Worm (Caenorhabditis elegans): ENCODE data around the gene hip-1.

Gene hip-1

ce11 chrIII:13652010-13652409 lies 29.7 kb upstream of the hip-1 start:
- no peak for TF ChIP-seq nhr-85 (tag)
- TF ChIP-seq irx-1 (tag; optimal IDR thresholded peaks at IDR 0.05): no peak
- no peak for TF ChIP-seq efl-3 (GFP tag; optimal IDR thresholded peaks at IDR 0.05)
- no peak for TF ChIP-seq nhr-12 (tag; optimal IDR thresholded peaks at IDR 0.05)
- no peak for TF ChIP-seq zip-4 (GFP tag; optimal IDR thresholded peaks at IDR 0.05)
- TF ChIP-seq ets-5 (GFP tag; IDR thresholded peaks at IDR 0.05): no peak
- TF ChIP-seq sox-4 (tag; optimal IDR thresholded peaks at IDR 0.05): no peak
- no peak for TF ChIP-seq nhr-20 (tag; optimal IDR thresholded peaks at IDR 0.05)
- TF ChIP-seq pax-3 (tag; optimal IDR thresholded peaks at IDR 0.05): no peak
- no peak for TF ChIP-seq elt-3 (tag; optimal IDR thresholded peaks at IDR 0.05)
- TF ChIP-seq nhr-84 (tag; optimal IDR thresholded peaks at IDR 0.05): no peak
- TF ChIP-seq swsn-7 (tag; optimal IDR thresholded peaks at IDR 0.05): no peak
- no peak for TF ChIP-seq jun-1 (tag; optimal IDR thresholded peaks at IDR 0.05)
- no peak for TF ChIP-seq isw-1 (GFP tag; IDR thresholded peaks at IDR 0.05)
- TF ChIP-seq ceh-63 (GFP tag; optimal IDR thresholded peaks at IDR 0.05): no peak
- no peak for TF ChIP-seq hlh-17 (GFP tag; optimal IDR thresholded peaks at IDR 0.05; ENCODE audit: borderline replicate concordance)
- TF ChIP-seq lir-3 (tag; optimal IDR thresholded peaks at IDR 0.05; ENCODE audit: poor library complexity): no peak

ce11 chrIII:13651414-13651813 lies 29.1 kb upstream of the hip-1 start:
- TF ChIP-seq nhr-12 (tag; optimal IDR thresholded peaks at IDR 0.05): no peak
- TF ChIP-seq nhr-85 (tag): no peak
- no peak for TF ChIP-seq alr-1 (tag; optimal IDR thresholded peaks at IDR 0.05; ENCODE audit: borderline replicate concordance)
- TF ChIP-seq lin-39 (tag; optimal IDR thresholded peaks at IDR 0.05): no peak
- peak; percentile 13 for TF ChIP-seq ceh-8 (GFP tag; optimal IDR thresholded peaks at IDR 0.05)

- TF ChIP-seq mef-2 (tag; optimal IDR thresholded peaks at IDR 0.05) (no peak), C16A3.4 (tag; optimal IDR thresholded peaks at IDR 0.05) (no peak), fkh-8 (tag; optimal IDR thresholded peaks at IDR 0.05) (no peak)
Measured at ce11 chrIII:13648540-13648939, 26.2 kb upstream of the hip-1 start.

- no peak for TF ChIP-seq efl-1 (optimal IDR thresholded peaks at IDR 0.05)
- peak in 1 of 2 experiments; percentile 13 for TF ChIP-seq efl-1 (GFP tag; optimal IDR thresholded peaks at IDR 0.05 in 1 of 2)
- no peak for TF ChIP-seq aly-2 (tag; optimal IDR thresholded peaks at IDR 0.05)
Measured at ce11 chrIII:13645885-13646488, 23.7 kb upstream of the hip-1 start.

- TF ChIP-seq nhr-11 (tag; optimal IDR thresholded peaks at IDR 0.05) (no peak), ztf-11 (tag; optimal IDR thresholded peaks at IDR 0.05) (no peak), alr-1 (tag; optimal IDR thresholded peaks at IDR 0.05; ENCODE audit: borderline replicate concordance) (peak; percentile 70), ztf-4 (tag; optimal IDR thresholded peaks at IDR 0.05) (no peak), pax-3 (tag; optimal IDR thresholded peaks at IDR 0.05) (no peak), sox-4 (tag; optimal IDR thresholded peaks at IDR 0.05) (no peak)
Measured at ce11 chrIII:13644279-13644678, 22.0 kb upstream of the hip-1 start.

ce11 chrIII:13643534-13643933 lies 21.2 kb upstream of the hip-1 start, which contains the start of the genes drr-2 and set-16:
Gene drr-2 (minus strand): TSS chrIII:13643570.
Gene set-16 (plus strand): TSS chrIII:13643916.
- TF ChIP-seq aly-2 (tag; optimal IDR thresholded peaks at IDR 0.05) (peak; percentile 95), skn-1 (tag; optimal IDR thresholded peaks at IDR 0.05) (peak; percentile 94), ztf-4 (tag; optimal IDR thresholded peaks at IDR 0.05) (peak; percentile 98), Y116A8C.19 (tag; optimal IDR thresholded peaks at IDR 0.05; ENCODE audit: borderline replicate concordance) (peak; percentile 51), lin-15B (tag; optimal IDR thresholded peaks at IDR 0.05) (peak; percentile 97), nhr-28 (tag; optimal IDR thresholded peaks at IDR 0.05) (peak; percentile 81), unc-86 (tag; optimal IDR thresholded peaks at IDR 0.05) (peak; percentile 99), ets-5 (GFP tag; IDR thresholded peaks at IDR 0.05) (no peak), nhr-20 (tag; optimal IDR thresholded peaks at IDR 0.05) (peak; percentile 99), ceh-90 (tag; optimal IDR thresholded peaks at IDR 0.05) (peak; percentile 45), ceh-88 (GFP tag; IDR thresholded peaks at IDR 0.05) (peak; percentile 95), tlp-1 (tag; optimal IDR thresholded peaks at IDR 0.05) (no peak), nhr-84 (tag; optimal IDR thresholded peaks at IDR 0.05) (peak; percentile 1), snpc-4 (tag; optimal IDR thresholded peaks at IDR 0.05) (peak; percentile 91), mep-1 (tag; optimal IDR thresholded peaks at IDR 0.05) (peak; percentile 99), rnt-1 (tag; optimal IDR thresholded peaks at IDR 0.05) (peak; percentile 98), C16A3.4 (tag; optimal IDR thresholded peaks at IDR 0.05) (peak; percentile 98), lin-14 (GFP tag; optimal IDR thresholded peaks at IDR 0.05) (peak; percentile 99), swsn-7 (tag; optimal IDR thresholded peaks at IDR 0.05) (peak; percentile 99), fos-1 (tag; optimal IDR thresholded peaks at IDR 0.05) (peak; percentile 94), hlh-17 (GFP tag; optimal IDR thresholded peaks at IDR 0.05; ENCODE audit: borderline replicate concordance) (no peak), zag-1 (tag; optimal IDR thresholded peaks at IDR 0.05) (peak; percentile 85), lin-39 (tag; optimal IDR thresholded peaks at IDR 0.05) (peak; percentile 92)

All from whole organism, L1 larva.